Worm (Caenorhabditis elegans) whole organism, young adult: Measurements from ENCODE around the gene F53G2.1.

Experiments used
- F33H1.4 ChIP-seq: fragments of 200-800 bp; sonication (Bioruptor generic); IDR thresholded peaks from 2 replicates; pipeline ENCODE4 v1.3.6; 2022; ENCODE audit warnings: missing genetic modification reagents, missing genetic modification characterization, missing compliant biosample characterization
- F37B4.10 ChIP-seq: fragments of 200-800 bp; sonication (Bioruptor generic); IDR thresholded peaks from 2 replicates; pipeline ENCODE4 v1.3.6; 2022; ENCODE audit warnings: missing genetic modification characterization, missing compliant biosample characterization
- F57A8.1 ChIP-seq: fragments of 200-800 bp; sonication (Bioruptor generic); optimal IDR thresholded peaks from 2 replicates; lab custom pipeline; 2018; ENCODE audit warnings: mild to moderate bottlenecking, missing genetic modification characterization, moderate library complexity, missing compliant biosample characterization
- K11D2.4 ChIP-seq: fragments of 200-800 bp; sonication (Bioruptor generic); IDR thresholded peaks from 2 replicates; pipeline ENCODE4 v1.3.6; 2022; ENCODE audit warnings: missing genetic modification reagents, missing genetic modification characterization, missing compliant biosample characterization
- T07F8.4 ChIP-seq: sonication (generic microtip); optimal IDR thresholded peaks from 2 replicates; lab custom pipeline; 2016; ENCODE audit warnings: mild to moderate bottlenecking, missing genetic modification characterization, moderate library complexity, missing compliant biosample characterization
- Y53F4B.3 ChIP-seq: fragments of 200-800 bp; sonication (Bioruptor generic); IDR thresholded peaks from 2 replicates; pipeline ENCODE4 v1.3.6; 2022; ENCODE audit warnings: missing genetic modification reagents, missing genetic modification characterization, missing compliant biosample characterization
- Y53G8AR.9 ChIP-seq: fragments of 200-800 bp; sonication (Bioruptor generic); conservative IDR thresholded peaks from 2 replicates; pipeline ENCODE4 v1.3.6; 2022; ENCODE audit warnings: missing genetic modification reagents, missing genetic modification characterization, missing compliant biosample characterization
- Y79H2A.3 ChIP-seq: fragments of 200-800 bp; sonication (Bioruptor generic); conservative IDR thresholded peaks from 2 replicates; pipeline ENCODE4 v1.3.6; 2022; ENCODE audit warnings: missing genetic modification reagents, missing genetic modification characterization, missing compliant biosample characterization
- ceh-40 ChIP-seq: fragments of 200-800 bp; sonication (Bioruptor generic); IDR thresholded peaks from 2 replicates; pipeline ENCODE4 v1.3.6; 2022; ENCODE audit warnings: missing genetic modification characterization, missing compliant biosample characterization
- ceh-58 ChIP-seq: fragments of 200-800 bp; sonication (Bioruptor generic); IDR thresholded peaks from 2 replicates; pipeline ENCODE4 v1.3.6; 2022; ENCODE audit warnings: missing genetic modification characterization, missing compliant biosample characterization
- ceh-79 ChIP-seq: sonication (generic microtip); optimal IDR thresholded peaks from 2 replicates; lab custom pipeline; 2017; ENCODE audit warnings: mild to moderate bottlenecking, missing genetic modification characterization, missing compliant biosample characterization
- ceh-91 ChIP-seq: fragments of 200-800 bp; sonication (Bioruptor generic); IDR thresholded peaks from 2 replicates; pipeline ENCODE4 v1.3.6; 2022; ENCODE audit warnings: missing genetic modification reagents, missing genetic modification characterization, missing compliant biosample characterization
- egrh-3 ChIP-seq: fragments of 200-800 bp; sonication (Bioruptor generic); IDR thresholded peaks from 2 replicates; pipeline ENCODE4 v1.3.6; 2022; ENCODE audit warnings: missing genetic modification reagents, missing genetic modification characterization, missing compliant biosample characterization
- gei-17 ChIP-seq: fragments of 200-800 bp; sonication (Bioruptor generic); optimal IDR thresholded peaks from 2 replicates; lab custom pipeline; 2018; ENCODE audit warnings: mild to moderate bottlenecking, missing genetic modification characterization, missing compliant biosample characterization
- hsf-1 ChIP-seq: fragments of 200-800 bp; sonication (Bioruptor generic); IDR thresholded peaks from 2 replicates; pipeline ENCODE4 v1.3.6; 2022; ENCODE audit warnings: missing genetic modification reagents, missing genetic modification characterization, missing compliant biosample characterization
- lin-54 ChIP-seq: fragments of 200-800 bp; sonication (Bioruptor generic); optimal IDR thresholded peaks from 2 replicates; lab custom pipeline; 2018; ENCODE audit warnings: mild to moderate bottlenecking, missing genetic modification characterization, missing compliant biosample characterization
- lsy-27 ChIP-seq: sonication (generic microtip); optimal IDR thresholded peaks from 2 replicates; lab custom pipeline; 2017; ENCODE audit warnings: missing genetic modification characterization, mild to moderate bottlenecking, missing compliant biosample characterization, antibody characterized with exemption, missing genotype, borderline replicate concordance; ENCODE audit not compliant: insufficient read depth
- madf-10 ChIP-seq: sonication (generic microtip); optimal IDR thresholded peaks from 2 replicates; lab custom pipeline; 2016; ENCODE audit warnings: mild to moderate bottlenecking, missing genetic modification characterization, missing compliant biosample characterization
- snpc-1.1 ChIP-seq: sonication (generic microtip); optimal IDR thresholded peaks from 2 replicates; lab custom pipeline; 2017; ENCODE audit warnings: missing genetic modification characterization, mild to moderate bottlenecking, missing compliant biosample characterization, antibody characterized with exemption, moderate library complexity, missing genotype, missing genetic modification reagents; ENCODE audit not compliant: insufficient read depth
- somi-1 ChIP-seq: fragments of 200-800 bp; sonication (Bioruptor generic); optimal IDR thresholded peaks from 2 replicates; lab custom pipeline; 2018; ENCODE audit warnings: mild to moderate bottlenecking, missing genetic modification characterization, missing compliant biosample characterization
- unc-130 ChIP-seq: sonication (generic microtip); optimal IDR thresholded peaks from 2 replicates; lab custom pipeline; 2016; ENCODE audit warnings: missing genetic modification reagents, missing genetic modification characterization, missing compliant biosample characterization
- zfh-2 ChIP-seq: fragments of 200-800 bp; sonication (Bioruptor generic); conservative IDR thresholded peaks from 2 replicates; pipeline ENCODE4 v1.3.6; 2022; ENCODE audit warnings: missing genetic modification reagents, missing genetic modification characterization, missing compliant biosample characterization
- zim-3 ChIP-seq: sonication (generic microtip); optimal IDR thresholded peaks from 2 replicates; lab custom pipeline; 2017; ENCODE audit warnings: mild to moderate bottlenecking, missing genetic modification characterization, moderate library complexity, missing compliant biosample characterization
- ztf-18 ChIP-seq: sonication (generic microtip); optimal IDR thresholded peaks from 2 replicates; lab custom pipeline; 2016; ENCODE audit warnings: missing genotype, mild to moderate bottlenecking, missing genetic modification characterization, missing compliant biosample characterization
- ztf-28 ChIP-seq: fragments of 200-800 bp; sonication (Bioruptor generic); IDR thresholded peaks from 2 replicates; pipeline ENCODE4 v1.3.6; 2022; ENCODE audit warnings: missing genetic modification reagents, missing genetic modification characterization, missing compliant biosample characterization

The F53G2.1 gene

ce11 chrII:2537754-2538153 is 49.3 kb downstream of the F53G2.1 start, which contains the start of gene K02F6.7:
TSS of gene K02F6.7 (minus strand) at chrII:2537854.
- no peak for TF ChIP-seq lin-54
- TF ChIP-seq ceh-40 (GFP tag; lab: Robert Waterston, UW), result no peak
- no peak for TF ChIP-seq madf-10 (tag; lab: Kevin White, UChicago)
- no peak for TF ChIP-seq snpc-1.1 (tag; lab: Kevin White, UChicago)
- no peak for TF ChIP-seq unc-130 (GFP tag; lab: Kevin White, UChicago)
- TF ChIP-seq ztf-18 (tag; lab: Kevin White, UChicago), result no peak
- no peak for TF ChIP-seq lsy-27 (tag; lab: Kevin White, UChicago)
- no peak for TF ChIP-seq ztf-28 (GFP tag; lab: Robert Waterston, UW)
- TF ChIP-seq F57A8.1 (GFP tag; lab: Kevin White, UChicago), result no peak
- no peak for TF ChIP-seq F37B4.10 (GFP tag; lab: Robert Waterston, UW)
- no peak for TF ChIP-seq gei-17 (GFP tag; lab: Kevin White, UChicago)
- TF ChIP-seq F33H1.4, result no peak
- TF ChIP-seq Y53F4B.3 (GFP tag; lab: Robert Waterston, UW), result no peak
- TF ChIP-seq zim-3 (tag; lab: Kevin White, UChicago), result no peak
- TF ChIP-seq K11D2.4 (GFP tag; lab: Robert Waterston, UW), result no peak
- no peak for TF ChIP-seq Y53G8AR.9 (GFP tag; lab: Robert Waterston, UW)

ce11 chrII:2538194-2538593 is 49.7 kb downstream of the F53G2.1 start, which contains the start of gene K02F6.4:
TSS of gene K02F6.4 (plus strand) at chrII:2538494.
- TF ChIP-seq hsf-1 (GFP tag; lab: Robert Waterston, UW), result 0 out of 2 replicates have a peak, but pooled peaks have one; percentile 16
- TF ChIP-seq Y53G8AR.9 (GFP tag; lab: Robert Waterston, UW), result no peak
- no peak for TF ChIP-seq madf-10 (tag; lab: Kevin White, UChicago)
- TF ChIP-seq, all 124 proteins: peak for 1

ce11 chrII:2545925-2546324 is 57.4 kb downstream of the F53G2.1 start, which contains the start of gene K02F6.3:
TSS of gene K02F6.3 (plus strand) at chrII:2546225.
- TF ChIP-seq ceh-40 (GFP tag; lab: Robert Waterston, UW) (no peak), ceh-79 (tag; lab: Kevin White, UChicago) (no peak), ceh-91 (GFP tag; lab: Robert Waterston, UW) (no peak), zfh-2 (GFP tag; lab: Robert Waterston, UW) (no peak), T07F8.4 (tag; lab: Kevin White, UChicago) (no peak), Y79H2A.3 (GFP tag; lab: Robert Waterston, UW) (no peak), somi-1 (GFP tag; lab: Kevin White, UChicago) (no peak), ceh-58 (GFP tag; lab: Robert Waterston, UW) (no peak), K11D2.4 (GFP tag; lab: Robert Waterston, UW) (no peak), egrh-3 (GFP tag; lab: Robert Waterston, UW) (no peak)
